Worm (Caenorhabditis elegans) whole organism, L4 larva: ENCODE measurements around the gene nhr-290.

Experiments used
- F10B5.3 ChIP-seq: sonication (generic microtip); optimal IDR thresholded peaks from 2 replicates; lab custom pipeline; 2016; ENCODE audit warnings: mild to moderate bottlenecking, missing genetic modification characterization, missing compliant biosample characterization
- F37D6.2 ChIP-seq: sonication (generic microtip); optimal IDR thresholded peaks from 2 replicates; lab custom pipeline; 2016; ENCODE audit warnings: mild to moderate bottlenecking, missing genetic modification characterization, missing compliant biosample characterization
- F44E2.7 ChIP-seq: fragments of 200-800 bp; sonication (Bioruptor generic); IDR thresholded peaks from 2 replicates; pipeline ENCODE4 v2.1.2; 2022; ENCODE audit warnings: missing genetic modification characterization, missing compliant biosample characterization
- F49E8.2 ChIP-seq: sonication (generic microtip); optimal IDR thresholded peaks from 2 replicates; lab custom pipeline; 2016; ENCODE audit warnings: missing compliant biosample characterization, mild to moderate bottlenecking, missing genetic modification characterization, borderline replicate concordance
- ZK546.5 ChIP-seq, 2 experiments: sonication (generic microtip); optimal IDR thresholded peaks; 2 replicates each; lab custom pipeline; 2017; ENCODE audit warnings: missing biosample characterization in 2 of 2, missing genetic modification characterization in 2 of 2
- aha-1 ChIP-seq: fragments of 150-350 bp; peaks from one replicate; lab custom pipeline; 2014; ENCODE audit warnings: missing biosample characterization, missing genetic modification characterization
- ama-1 ChIP-seq: fragments of 150-350 bp; optimal IDR thresholded peaks from 2 replicates; lab custom pipeline; 2014; ENCODE audit warnings: inconsistent platforms, mixed read lengths
- ceh-62 ChIP-seq: sonication (generic microtip); optimal IDR thresholded peaks from 2 replicates; lab custom pipeline; 2017; ENCODE audit warnings: missing biosample characterization, missing genetic modification characterization
- ces-1 ChIP-seq: fragments of 150-350 bp; sonication (generic microtip); optimal IDR thresholded peaks from 4 replicates; lab custom pipeline; 2014; ENCODE audit warnings: missing biosample characterization, missing genetic modification reagents, missing genetic modification characterization
- ctbp-1 ChIP-seq: fragments of 200-800 bp; sonication (Bioruptor generic); IDR thresholded peaks from 2 replicates; pipeline ENCODE4 v1.3.6; 2022; ENCODE audit warnings: missing genetic modification reagents, missing genetic modification characterization, missing compliant biosample characterization
- daf-19 ChIP-seq: fragments of 200-800 bp; sonication (Bioruptor generic); conservative IDR thresholded peaks from 2 replicates; pipeline ENCODE4 v1.3.6; 2022; ENCODE audit warnings: missing genetic modification characterization, missing compliant biosample characterization
- dmd-6 ChIP-seq: fragments of 200-800 bp; sonication (Bioruptor generic); IDR thresholded peaks from 2 replicates; pipeline ENCODE4 v1.3.6; 2022; ENCODE audit warnings: missing genetic modification reagents, missing genetic modification characterization, missing compliant biosample characterization
- dmd-8 ChIP-seq: fragments of 200-800 bp; sonication (Bioruptor generic); IDR thresholded peaks from 2 replicates; pipeline ENCODE4 v1.3.6; 2022; ENCODE audit warnings: missing genetic modification characterization, missing compliant biosample characterization
- dpl-1 ChIP-seq: fragments of 150-350 bp; optimal IDR thresholded peaks from 2 replicates; lab custom pipeline; 2014; ENCODE audit warnings: missing biosample characterization, missing genetic modification reagents, missing genetic modification characterization
- egl-27 ChIP-seq: sonication (generic microtip); optimal IDR thresholded peaks from 3 replicates; lab custom pipeline; 2017; ENCODE audit warnings: missing biosample characterization, missing genetic modification reagents, missing genetic modification characterization
- fkh-10 ChIP-seq: fragments of 150-350 bp; optimal IDR thresholded peaks from 2 replicates; lab custom pipeline; 2014; ENCODE audit warnings: missing biosample characterization, missing genetic modification reagents, missing genetic modification characterization
- gei-8 ChIP-seq: fragments of 200-800 bp; sonication (Bioruptor generic); optimal IDR thresholded peaks from 2 replicates; lab custom pipeline; 2018; ENCODE audit warnings: mild to moderate bottlenecking, missing genetic modification characterization, missing compliant biosample characterization
- hmg-1.1 ChIP-seq: fragments of 200-800 bp; sonication (Bioruptor generic); IDR thresholded peaks from 2 replicates; pipeline ENCODE4 v1.3.6; 2022; ENCODE audit warnings: missing genetic modification reagents, missing genetic modification characterization, missing compliant biosample characterization
- jun-1 ChIP-seq: fragments of 150-350 bp; optimal IDR thresholded peaks from 2 replicates; lab custom pipeline; 2014; ENCODE audit warnings: missing biosample characterization, missing genetic modification reagents, missing genetic modification characterization
- lim-7 ChIP-seq: fragments of 200-800 bp; sonication (Bioruptor generic); IDR thresholded peaks from 2 replicates; pipeline ENCODE4 v1.3.6; 2022; ENCODE audit warnings: missing genetic modification characterization, missing compliant biosample characterization
- lin-1 ChIP-seq: fragments of 200-800 bp; sonication (Bioruptor generic); IDR thresholded peaks from 2 replicates; pipeline ENCODE4 v1.3.6; 2022; ENCODE audit warnings: missing genetic modification reagents, missing genetic modification characterization, missing compliant biosample characterization
- lin-15B ChIP-seq: fragments of 150-350 bp; sonication (generic microtip); optimal IDR thresholded peaks from 3 replicates; lab custom pipeline; 2014; ENCODE audit warnings: missing biosample characterization, missing genetic modification characterization
- lin-39 ChIP-seq: fragments of 150-350 bp; optimal IDR thresholded peaks from 2 replicates; lab custom pipeline; 2014; ENCODE audit warnings: missing biosample characterization, missing genetic modification reagents, missing genetic modification characterization
- madf-9 ChIP-seq: fragments of 200-800 bp; sonication (Bioruptor generic); conservative IDR thresholded peaks from 2 replicates; pipeline ENCODE4 v1.3.6; 2022; ENCODE audit warnings: missing genetic modification reagents, missing genetic modification characterization, missing compliant biosample characterization
- mdl-1 ChIP-seq, 2 experiments: fragments of 150-350 bp in 1 of 2; sonication (generic microtip) in 1 of 2; optimal IDR thresholded peaks; 2 replicates each; lab custom pipeline; 2014 to 2017; ENCODE audit warnings: missing biosample characterization in 2 of 2, missing genetic modification characterization in 2 of 2
- mep-1 ChIP-seq: fragments of 150-350 bp; sonication (generic microtip); optimal IDR thresholded peaks from 3 replicates; lab custom pipeline; 2014; ENCODE audit warnings: missing biosample characterization, missing genetic modification characterization
- mxl-2 ChIP-seq: fragments of 200-800 bp; sonication (Bioruptor generic); conservative IDR thresholded peaks from 2 replicates; pipeline ENCODE4 v1.3.6; 2022; ENCODE audit warnings: missing genetic modification reagents, missing genetic modification characterization, missing compliant biosample characterization
- mxl-3 ChIP-seq: fragments of 200-800 bp; sonication (Bioruptor generic); optimal IDR thresholded peaks from 2 replicates; lab custom pipeline; 2018; ENCODE audit warnings: mild to moderate bottlenecking, missing genetic modification characterization, missing compliant biosample characterization
- nhr-102 ChIP-seq: sonication (generic microtip); optimal IDR thresholded peaks from 2 replicates; lab custom pipeline; 2016; ENCODE audit warnings: mild to moderate bottlenecking, missing genetic modification characterization, moderate library complexity, missing compliant biosample characterization
- nhr-11 ChIP-seq: fragments of 150-350 bp; optimal IDR thresholded peaks from 2 replicates; lab custom pipeline; 2014; ENCODE audit warnings: missing biosample characterization, missing genetic modification characterization
- nhr-237 ChIP-seq: sonication (generic microtip); optimal IDR thresholded peaks from 2 replicates; lab custom pipeline; 2017; ENCODE audit warnings: missing biosample characterization, missing genetic modification characterization
- nhr-42 ChIP-seq: fragments of 200-800 bp; sonication (Bioruptor generic); IDR thresholded peaks from 2 replicates; pipeline ENCODE4 v1.3.6; 2022; ENCODE audit warnings: missing genetic modification characterization, missing compliant biosample characterization
- nhr-48 ChIP-seq: sonication (generic microtip); optimal IDR thresholded peaks from 2 replicates; lab custom pipeline; 2016; ENCODE audit warnings: mild to moderate bottlenecking, missing genetic modification characterization, missing compliant biosample characterization
- nhr-6 ChIP-seq: fragments of 150-350 bp; optimal IDR thresholded peaks from 2 replicates; lab custom pipeline; 2014; ENCODE audit warnings: missing biosample characterization, missing genetic modification characterization
- nhr-77 ChIP-seq: fragments of 150-350 bp; optimal IDR thresholded peaks from 2 replicates; lab custom pipeline; 2014; ENCODE audit warnings: missing biosample characterization, missing genetic modification characterization
- pha-4 ChIP-seq, 2 experiments: fragments of 150-350 bp in 1 of 2; fragments of 200-800 bp in 1 of 2; sonication (Bioruptor generic) in 1 of 2; IDR thresholded peaks in 1 of 2; optimal IDR thresholded peaks in 1 of 2; 2 replicates each; pipeline versions ENCODE4 v1.3.6 to Lab custom; 2014 to 2022; ENCODE audit warnings: missing genetic modification characterization in 2 of 2, missing genetic modification reagents in 2 of 2, missing biosample characterization in 1 of 2, missing compliant biosample characterization in 1 of 2
- php-3 ChIP-seq: fragments of 200-800 bp; sonication (Bioruptor generic); IDR thresholded peaks from 2 replicates; pipeline ENCODE4 v1.3.6; 2022; ENCODE audit warnings: missing genetic modification reagents, missing genetic modification characterization, missing compliant biosample characterization
- rbr-2 ChIP-seq: sonication (generic microtip); optimal IDR thresholded peaks from 2 replicates; lab custom pipeline; 2016; ENCODE audit warnings: missing genotype, missing genetic modification characterization, missing compliant biosample characterization
- saeg-2 ChIP-seq: fragments of 200-800 bp; sonication (Bioruptor generic); IDR thresholded peaks from 2 replicates; pipeline ENCODE4 v1.3.6; 2022; ENCODE audit warnings: missing genetic modification reagents, missing genetic modification characterization, missing compliant biosample characterization
- sdz-12 ChIP-seq: fragments of 200-800 bp; sonication (Bioruptor generic); optimal IDR thresholded peaks from 2 replicates; lab custom pipeline; 2018; ENCODE audit warnings: mild to moderate bottlenecking, missing genetic modification characterization, missing compliant biosample characterization
- set-16 ChIP-seq: fragments of 200-800 bp; sonication (Bioruptor generic); IDR thresholded peaks from 2 replicates; pipeline ENCODE4 v1.3.6; 2022; ENCODE audit warnings: missing genetic modification reagents, missing genetic modification characterization, missing compliant biosample characterization
- skn-1 ChIP-seq: fragments of 150-350 bp; optimal IDR thresholded peaks from 2 replicates; lab custom pipeline; 2014; ENCODE audit warnings: missing biosample characterization, missing genetic modification characterization
- snpc-1.2 ChIP-seq: fragments of 200-800 bp; sonication (Bioruptor generic); IDR thresholded peaks from 2 replicates; pipeline ENCODE4 v1.3.6; 2022; ENCODE audit warnings: missing genetic modification reagents, missing genetic modification characterization, missing compliant biosample characterization
- snpc-4 ChIP-seq: fragments of 150-350 bp; optimal IDR thresholded peaks from 2 replicates; lab custom pipeline; 2014; ENCODE audit warnings: missing biosample characterization, missing genetic modification characterization
- spr-3 ChIP-seq: fragments of 200-800 bp; sonication (Bioruptor generic); optimal IDR thresholded peaks from 2 replicates; lab custom pipeline; 2018; ENCODE audit warnings: mild to moderate bottlenecking, missing genetic modification characterization, missing compliant biosample characterization
- tra-1 ChIP-seq: fragments of 200-800 bp; sonication (Bioruptor generic); IDR thresholded peaks from 2 replicates; pipeline ENCODE4 v1.3.6; 2022; ENCODE audit warnings: missing genetic modification reagents, missing genetic modification characterization, missing compliant biosample characterization
- unc-39 ChIP-seq: sonication (generic microtip); optimal IDR thresholded peaks from 2 replicates; lab custom pipeline; 2017; ENCODE audit warnings: missing biosample characterization, missing genetic modification characterization
- unc-62 ChIP-seq, 3 experiments: fragments of 150-350 bp in 1 of 3; sonication (generic microtip); optimal IDR thresholded peaks in 2 of 3; peaks in 1 of 3; 1 replicate in 1 of 3; 2 replicates in 2 of 3; lab custom pipeline; 2014 to 2017; ENCODE audit warnings: missing biosample characterization in 3 of 3, missing genetic modification characterization in 3 of 3, missing genetic modification reagents in 3 of 3, missing genotype in 1 of 3
- zfp-2 ChIP-seq: sonication (generic microtip); optimal IDR thresholded peaks from 2 replicates; lab custom pipeline; 2016; ENCODE audit warnings: mild to moderate bottlenecking, missing genetic modification characterization, missing compliant biosample characterization
- zfp-3 ChIP-seq: fragments of 200-800 bp; sonication (Bioruptor generic); conservative IDR thresholded peaks from 2 replicates; pipeline ENCODE4 v1.3.6; 2022; ENCODE audit warnings: missing genetic modification reagents, missing genetic modification characterization, missing compliant biosample characterization
- zip-11 ChIP-seq: fragments of 200-800 bp; sonication (Bioruptor generic); IDR thresholded peaks from 2 replicates; pipeline ENCODE4 v1.3.6; 2022; ENCODE audit warnings: missing genetic modification characterization, missing compliant biosample characterization
- ztf-11 ChIP-seq: fragments of 150-350 bp; optimal IDR thresholded peaks from 2 replicates; lab custom pipeline; 2014; ENCODE audit warnings: missing biosample characterization, missing genetic modification characterization

The nhr-290 gene

ce11 chrV:2600543-2600942 lies 26.6 kb downstream of the nhr-290 start (continued):
- TF ChIP-seq spr-3 (GFP tag; lab: Kevin White, UChicago) (no peak), dmd-8 (GFP tag; lab: Robert Waterston, UW) (0 out of 2 replicates have a peak, but pooled peaks have one; percentile 33), dmd-6 (peak; percentile 92), aha-1 (tag; lab: Kevin White, UChicago) (peak; percentile 55), tra-1 (GFP tag; lab: Robert Waterston, UW) (peak; percentile 85), F37D6.2 (tag; lab: Kevin White, UChicago) (peak; percentile 82), mdl-1 (tag; optimal IDR thresholded peaks at IDR 0.05; lab: Kevin White, UChicago) (no peak), nhr-48 (peak; percentile 40), zfp-3 (peak; percentile 89), F10B5.3 (peak; percentile 36), zfp-2 (tag; lab: Kevin White, UChicago) (peak; percentile 62), gei-8 (GFP tag; lab: Kevin White, UChicago) (no peak), unc-62 (GFP tag; optimal IDR thresholded peaks at IDR 0.05 in 1 of 2; lab: Kevin White, UChicago) (peak in 1 of 2 experiments; percentile 98), unc-62 (tag; optimal IDR thresholded peaks at IDR 0.05; lab: Kevin White, UChicago) (no peak), F49E8.2 (no peak), fkh-10 (GFP tag; lab: Kevin White, UChicago) (peak; percentile 39), ZK546.5 (tag; optimal IDR thresholded peaks at IDR 0.05; lab: Kevin White, UChicago) (no peak), nhr-6 (tag; lab: Kevin White, UChicago) (peak; percentile 27), nhr-11 (tag; lab: Kevin White, UChicago) (peak; percentile 56), ztf-11 (tag; lab: Kevin White, UChicago) (no peak), nhr-77 (peak; percentile 44), nhr-237 (tag; lab: Kevin White, UChicago) (no peak), mxl-3 (peak; percentile 8), hmg-1.1 (GFP tag; lab: Robert Waterston, UW) (peak; percentile 96), snpc-1.2 (peak; percentile 63), lin-1 (GFP tag; lab: Robert Waterston, UW) (no peak), zip-11 (GFP tag; lab: Robert Waterston, UW) (no peak), pha-4 (GFP tag; IDR thresholded peaks at IDR 0.05; lab: Robert Waterston, UW) (peak; percentile 93), pha-4 (tag; optimal IDR thresholded peaks at IDR 0.05; lab: Kevin White, UChicago) (peak; percentile 16), sdz-12 (GFP tag; lab: Kevin White, UChicago) (no peak), egl-27 (no peak), mep-1 (tag; lab: Kevin White, UChicago) (peak; percentile 73), daf-19 (no peak), nhr-102 (peak; percentile 77), mxl-2 (GFP tag; lab: Robert Waterston, UW) (0 out of 2 replicates have a peak, but pooled peaks have one; percentile 41), php-3 (GFP tag; lab: Robert Waterston, UW) (no peak), dpl-1 (GFP tag; lab: Kevin White, UChicago) (peak; percentile 94), snpc-4 (tag; lab: Kevin White, UChicago) (no peak), rbr-2 (tag; lab: Kevin White, UChicago) (peak; percentile 90), F44E2.7 (GFP tag; lab: Robert Waterston, UW) (no peak), ama-1 (lab: Kevin White, UChicago) (no peak), lin-39 (tag; lab: Kevin White, UChicago) (no peak), unc-39 (no peak), jun-1 (tag; lab: Kevin White, UChicago) (no peak), set-16 (peak; percentile 30; the same call in 1 of the 2 replicates), nhr-42 (peak; percentile 92), skn-1 (tag; lab: Kevin White, UChicago) (no peak), ces-1 (GFP tag; lab: Kevin White, UChicago) (no peak), madf-9 (GFP tag; lab: Robert Waterston, UW) (peak; percentile 86), lim-7 (GFP tag; lab: Robert Waterston, UW) (no peak; the same call in 1 of the 2 replicates), ctbp-1 (GFP tag; lab: Robert Waterston, UW) (peak; percentile 85), ceh-62 (no peak), saeg-2 (peak; percentile 79), lin-15B (peak; percentile 49)
